Fruit fly (Drosophila melanogaster) whole organism, wandering third instar larva: ENCODE data around the gene put.

ENCODE experiments used
- Abd-B ChIP-seq: fragments of >200 bp; optimal IDR thresholded peaks from 2 replicates; lab custom pipeline; 2017; ENCODE audit warnings: missing biosample characterization, missing genetic modification characterization
- GATAd ChIP-seq: sonication (Bioruptor generic); optimal IDR thresholded peaks from 2 replicates; lab custom pipeline; 2016; ENCODE audit warnings: missing biosample characterization, missing genetic modification characterization

DNA sequence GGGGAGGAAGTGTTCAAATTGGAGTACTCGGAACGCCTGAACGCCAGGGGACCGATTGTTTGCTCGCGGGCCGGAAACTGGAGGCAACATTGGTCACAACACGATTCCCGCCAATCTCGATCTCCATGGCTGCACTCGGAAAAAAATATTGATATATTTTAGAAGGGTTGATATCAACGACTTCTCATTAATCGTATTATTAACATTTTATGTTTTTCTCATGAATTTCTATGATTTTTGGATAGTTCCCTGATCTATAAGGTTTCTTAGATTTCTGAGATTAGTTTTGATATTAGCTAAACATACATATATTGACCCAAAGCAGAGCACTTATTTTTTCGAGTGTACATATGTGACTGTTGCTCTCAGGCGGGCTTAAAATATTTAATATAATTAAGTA is 6.4 kb upstream of the put start:
- no peak for TF ChIP-seq Abd-B (GFP tag; lab: Kevin White, UChicago)
- TF ChIP-seq GATAd (GFP tag; lab: Kevin White, UChicago) = no peak
